Worm (Caenorhabditis elegans) whole organism, young adult: ENCODE measurements around the gene nrf-6.
A peak's percentile ranks its signal among the peaks of the same experiment; 100 is the strongest.

Experiments
- D2030.7 ChIP-seq: fragments of 200-800 bp; sonication (Bioruptor generic); IDR thresholded peaks from 2 replicates; pipeline ENCODE4 v1.3.6; 2022; ENCODE audit warnings: missing genetic modification reagents, missing genetic modification characterization, missing compliant biosample characterization
- F23B12.7 ChIP-seq: sonication (generic microtip); optimal IDR thresholded peaks from 2 replicates; lab custom pipeline; 2017; ENCODE audit warnings: missing genetic modification characterization, mild to moderate bottlenecking, missing compliant biosample characterization, antibody characterized with exemption, moderate library complexity; ENCODE audit not compliant: insufficient read depth
- F33H1.4 ChIP-seq: fragments of 200-800 bp; sonication (Bioruptor generic); IDR thresholded peaks from 2 replicates; pipeline ENCODE4 v1.3.6; 2022; ENCODE audit warnings: missing genetic modification reagents, missing genetic modification characterization, missing compliant biosample characterization
- F37B4.10 ChIP-seq: fragments of 200-800 bp; sonication (Bioruptor generic); IDR thresholded peaks from 2 replicates; pipeline ENCODE4 v1.3.6; 2022; ENCODE audit warnings: missing genetic modification characterization, missing compliant biosample characterization
- F57C9.4 ChIP-seq: sonication (generic microtip); optimal IDR thresholded peaks from 2 replicates; lab custom pipeline; 2017; ENCODE audit warnings: mild to moderate bottlenecking, missing genetic modification characterization, missing compliant biosample characterization
- Y53F4B.3 ChIP-seq: fragments of 200-800 bp; sonication (Bioruptor generic); IDR thresholded peaks from 2 replicates; pipeline ENCODE4 v1.3.6; 2022; ENCODE audit warnings: missing genetic modification reagents, missing genetic modification characterization, missing compliant biosample characterization
- Y53G8AR.9 ChIP-seq: fragments of 200-800 bp; sonication (Bioruptor generic); conservative IDR thresholded peaks from 2 replicates; pipeline ENCODE4 v1.3.6; 2022; ENCODE audit warnings: missing genetic modification reagents, missing genetic modification characterization, missing compliant biosample characterization
- Y67H2A.10 ChIP-seq: fragments of 200-800 bp; sonication (Bioruptor generic); conservative IDR thresholded peaks from 2 replicates; pipeline ENCODE4 v1.3.6; 2022; ENCODE audit warnings: missing genetic modification reagents, missing genetic modification characterization, missing compliant biosample characterization
- aptf-3 ChIP-seq: fragments of 200-800 bp; sonication (Bioruptor generic); IDR thresholded peaks from 2 replicates; pipeline ENCODE4 v1.3.6; 2022; ENCODE audit warnings: missing genetic modification characterization, missing compliant biosample characterization
- athp-1 ChIP-seq: sonication (generic microtip); optimal IDR thresholded peaks from 2 replicates; lab custom pipeline; 2017; ENCODE audit warnings: mild to moderate bottlenecking, missing genetic modification characterization, missing compliant biosample characterization
- attf-3 ChIP-seq: fragments of 200-800 bp; sonication (Bioruptor generic); conservative IDR thresholded peaks from 2 replicates; pipeline ENCODE4 v1.3.6; 2022; ENCODE audit warnings: missing genetic modification reagents, missing genetic modification characterization, missing compliant biosample characterization
- bed-1 ChIP-seq: fragments of 200-800 bp; sonication (Bioruptor generic); IDR thresholded peaks from 2 replicates; pipeline ENCODE4 v1.3.6; 2022; ENCODE audit warnings: missing genetic modification reagents, missing genetic modification characterization, missing compliant biosample characterization
- bed-2 ChIP-seq: fragments of 200-800 bp; sonication (Bioruptor generic); IDR thresholded peaks from 2 replicates; pipeline ENCODE4 v1.3.6; 2022; ENCODE audit warnings: missing genetic modification reagents, missing genetic modification characterization, missing compliant biosample characterization
- cebp-1 ChIP-seq, 2 experiments: fragments of 200-800 bp in 1 of 2; sonication (Bioruptor generic) in 1 of 2; sonication (generic microtip) in 1 of 2; IDR thresholded peaks in 1 of 2; optimal IDR thresholded peaks in 1 of 2; 2 replicates each; pipeline versions ENCODE4 v1.3.6 to Lab custom; 2017 to 2022; ENCODE audit warnings: missing compliant biosample characterization in 2 of 2, missing genetic modification characterization in 2 of 2, mild to moderate bottlenecking in 1 of 2, missing genetic modification reagents in 1 of 2, moderate library complexity in 1 of 2
- ceh-100 ChIP-seq: fragments of 200-800 bp; sonication (Bioruptor generic); IDR thresholded peaks from 2 replicates; pipeline ENCODE4 v1.3.6; 2022; ENCODE audit warnings: missing genetic modification reagents, missing genetic modification characterization, missing compliant biosample characterization
- chd-7 ChIP-seq: sonication (generic microtip); optimal IDR thresholded peaks from 2 replicates; lab custom pipeline; 2016; ENCODE audit warnings: mild to moderate bottlenecking, missing genetic modification characterization, moderate library complexity, missing compliant biosample characterization
- die-1 ChIP-seq: sonication (generic microtip); optimal IDR thresholded peaks from 2 replicates; lab custom pipeline; 2016; ENCODE audit warnings: missing genotype, mild to moderate bottlenecking, missing genetic modification characterization, missing compliant biosample characterization
- dox-1 ChIP-seq: fragments of 200-800 bp; sonication (Bioruptor generic); IDR thresholded peaks from 2 replicates; pipeline ENCODE4 v1.3.6; 2022; ENCODE audit warnings: missing genetic modification reagents, missing genetic modification characterization, missing compliant biosample characterization
- efl-1 ChIP-seq: fragments of 150-350 bp; optimal IDR thresholded peaks from 2 replicates; lab custom pipeline; 2014; ENCODE audit warnings: missing biosample characterization, missing genetic modification reagents, missing genetic modification characterization
- ekl-4 ChIP-seq: fragments of 200-800 bp; sonication (Bioruptor generic); IDR thresholded peaks from 2 replicates; pipeline ENCODE4 v1.3.6; 2022; ENCODE audit warnings: missing genetic modification reagents, missing genetic modification characterization, missing compliant biosample characterization
- hlh-12 ChIP-seq: sonication (generic microtip); optimal IDR thresholded peaks from 2 replicates; lab custom pipeline; 2016; ENCODE audit warnings: missing genetic modification characterization, missing compliant biosample characterization
- hmg-20 ChIP-seq: fragments of 200-800 bp; sonication (Bioruptor generic); IDR thresholded peaks from 2 replicates; pipeline ENCODE4 v1.3.6; 2022; ENCODE audit warnings: missing genetic modification reagents, missing genetic modification characterization, missing compliant biosample characterization
- hrde-1 ChIP-seq: sonication (generic microtip); optimal IDR thresholded peaks from 2 replicates; lab custom pipeline; 2016; ENCODE audit warnings: missing genetic modification characterization, mild to moderate bottlenecking, missing compliant biosample characterization, moderate library complexity, missing genotype, missing genetic modification reagents, borderline replicate concordance
- hsf-1 ChIP-seq: fragments of 200-800 bp; sonication (Bioruptor generic); IDR thresholded peaks from 2 replicates; pipeline ENCODE4 v1.3.6; 2022; ENCODE audit warnings: missing genetic modification reagents, missing genetic modification characterization, missing compliant biosample characterization
- let-526 ChIP-seq: fragments of 200-800 bp; sonication (Bioruptor generic); IDR thresholded peaks from 2 replicates; pipeline ENCODE4 v1.3.6; 2022; ENCODE audit warnings: missing genetic modification reagents, missing genetic modification characterization, missing compliant biosample characterization
- lin-54 ChIP-seq: fragments of 200-800 bp; sonication (Bioruptor generic); optimal IDR thresholded peaks from 2 replicates; lab custom pipeline; 2018; ENCODE audit warnings: mild to moderate bottlenecking, missing genetic modification characterization, missing compliant biosample characterization
- madf-6 ChIP-seq: fragments of 200-800 bp; sonication (Bioruptor generic); IDR thresholded peaks from 2 replicates; pipeline ENCODE4 v1.3.6; 2022; ENCODE audit warnings: missing genetic modification reagents, missing genetic modification characterization, missing compliant biosample characterization
- madf-8 ChIP-seq: fragments of 200-800 bp; sonication (Bioruptor generic); conservative IDR thresholded peaks from 2 replicates; pipeline ENCODE4 v1.3.6; 2022; ENCODE audit warnings: missing genetic modification reagents, missing genetic modification characterization, missing compliant biosample characterization
- mes-4 ChIP-seq: sonication (generic microtip); optimal IDR thresholded peaks from 2 replicates; lab custom pipeline; 2016; ENCODE audit warnings: missing genotype, missing genetic modification characterization, missing compliant biosample characterization
- nfya-2 ChIP-seq: fragments of 200-800 bp; sonication (Bioruptor generic); IDR thresholded peaks from 2 replicates; pipeline ENCODE4 v1.3.6; 2022; ENCODE audit warnings: missing genetic modification reagents, missing genetic modification characterization, missing compliant biosample characterization
- nfyb-1 ChIP-seq: fragments of 200-800 bp; sonication (Bioruptor generic); IDR thresholded peaks from 2 replicates; pipeline ENCODE4 v1.3.6; 2022; ENCODE audit warnings: missing genetic modification reagents, missing genetic modification characterization, missing compliant biosample characterization
- nhr-90 ChIP-seq: sonication (generic microtip); optimal IDR thresholded peaks from 2 replicates; lab custom pipeline; 2016; ENCODE audit warnings: missing genotype, mild to moderate bottlenecking, missing genetic modification characterization, missing compliant biosample characterization
- pbrm-1 ChIP-seq: fragments of 200-800 bp; sonication (Bioruptor generic); IDR thresholded peaks from 2 replicates; pipeline ENCODE4 v1.3.6; 2022; ENCODE audit warnings: missing genetic modification reagents, missing genetic modification characterization, missing compliant biosample characterization
- repo-1 ChIP-seq: sonication (generic microtip); optimal IDR thresholded peaks from 2 replicates; lab custom pipeline; 2017; ENCODE audit warnings: mild to moderate bottlenecking, missing genetic modification characterization, missing compliant biosample characterization
- somi-1 ChIP-seq: fragments of 200-800 bp; sonication (Bioruptor generic); optimal IDR thresholded peaks from 2 replicates; lab custom pipeline; 2018; ENCODE audit warnings: mild to moderate bottlenecking, missing genetic modification characterization, missing compliant biosample characterization
- tbx-9 ChIP-seq: sonication (generic microtip); optimal IDR thresholded peaks from 2 replicates; lab custom pipeline; 2016; ENCODE audit warnings: borderline replicate concordance, missing genetic modification characterization, inconsistent platforms, missing compliant biosample characterization
- unc-62 ChIP-seq: fragments of 150-350 bp; optimal IDR thresholded peaks from 2 replicates; lab custom pipeline; 2014; ENCODE audit warnings: missing biosample characterization, missing genetic modification reagents, missing genetic modification characterization
- xnd-1 ChIP-seq: sonication (generic microtip); optimal IDR thresholded peaks from 2 replicates; lab custom pipeline; 2016; ENCODE audit warnings: missing genotype, missing genetic modification reagents, missing genetic modification characterization, missing compliant biosample characterization
- ztf-22 ChIP-seq: fragments of 200-800 bp; sonication (Bioruptor generic); optimal IDR thresholded peaks from 2 replicates; lab custom pipeline; 2018; ENCODE audit warnings: mild to moderate bottlenecking, missing genetic modification characterization, moderate library complexity, missing compliant biosample characterization
- ztf-26 ChIP-seq: sonication (generic microtip); optimal IDR thresholded peaks from 2 replicates; lab custom pipeline; 2017; ENCODE audit warnings: missing genetic modification characterization, missing compliant biosample characterization
- ztf-28 ChIP-seq: fragments of 200-800 bp; sonication (Bioruptor generic); IDR thresholded peaks from 2 replicates; pipeline ENCODE4 v1.3.6; 2022; ENCODE audit warnings: missing genetic modification reagents, missing genetic modification characterization, missing compliant biosample characterization

Gene nrf-6

ce11 chrII:8016761-8017160 is 15.7 kb downstream of the nrf-6 start (continued):
- TF ChIP-seq hsf-1 (GFP tag; lab: Robert Waterston, UW) = peak; percentile 38; the same call in 1 of the 2 replicates
- no peak for TF ChIP-seq attf-3 (GFP tag; lab: Robert Waterston, UW)
- no peak for TF ChIP-seq ztf-28 (GFP tag; lab: Robert Waterston, UW)
- no peak for TF ChIP-seq D2030.7 (GFP tag; lab: Robert Waterston, UW)
- peak; percentile 53 for TF ChIP-seq lin-54 (GFP tag; lab: Kevin White, UChicago)
- no peak for TF ChIP-seq bed-2
- TF ChIP-seq Y53G8AR.9 (GFP tag; lab: Robert Waterston, UW) = 0 out of 2 replicates have a peak, but pooled peaks have one; percentile 54
- TF ChIP-seq nhr-90 (tag; lab: Kevin White, UChicago) = peak; percentile 22
- TF ChIP-seq ztf-26 (tag; lab: Kevin White, UChicago) = peak; percentile 71
- TF ChIP-seq hrde-1 (tag; lab: Kevin White, UChicago) = no peak
- TF ChIP-seq somi-1 (GFP tag; lab: Kevin White, UChicago) = peak; percentile 90
- TF ChIP-seq ceh-100 (GFP tag; lab: Robert Waterston, UW) = no peak
- TF ChIP-seq nfyb-1 (GFP tag; lab: Robert Waterston, UW) = peak; percentile 55; the same call in 1 of the 2 replicates
- peak; percentile 49 for TF ChIP-seq die-1 (tag; lab: Kevin White, UChicago)
- TF ChIP-seq madf-8 (GFP tag; lab: Robert Waterston, UW) = no peak
- peak; percentile 17 for TF ChIP-seq ztf-22 (GFP tag; lab: Kevin White, UChicago)
- TF ChIP-seq dox-1 (GFP tag; lab: Robert Waterston, UW) = 0 out of 2 replicates have a peak, but pooled peaks have one; percentile 4
- no peak for TF ChIP-seq tbx-9
- no peak for TF ChIP-seq xnd-1
- no peak for TF ChIP-seq nfya-2 (GFP tag; lab: Robert Waterston, UW)
- no peak for TF ChIP-seq madf-6 (GFP tag; lab: Robert Waterston, UW)
- no peak for TF ChIP-seq mes-4 (tag; lab: Kevin White, UChicago)
- TF ChIP-seq F57C9.4 (tag; lab: Kevin White, UChicago) = no peak
- no peak for TF ChIP-seq repo-1 (tag; lab: Kevin White, UChicago)
- no peak for TF ChIP-seq bed-1 (GFP tag; lab: Robert Waterston, UW)
- peak; percentile 51; the same call in 1 of the 2 replicates for TF ChIP-seq Y67H2A.10 (GFP tag; lab: Robert Waterston, UW)
- no peak for TF ChIP-seq F37B4.10
- no peak for TF ChIP-seq hlh-12 (tag; lab: Kevin White, UChicago)
- no peak for TF ChIP-seq efl-1 (GFP tag; lab: Kevin White, UChicago)
- no peak for TF ChIP-seq athp-1
- TF ChIP-seq pbrm-1 (GFP tag; lab: Robert Waterston, UW) = 0 out of 2 replicates have a peak, but pooled peaks have one; percentile 30
- TF ChIP-seq unc-62 (GFP tag; lab: Kevin White, UChicago) = peak; percentile 45
- no peak for TF ChIP-seq F23B12.7
- no peak for TF ChIP-seq hmg-20 (GFP tag; lab: Robert Waterston, UW)
- TF ChIP-seq F33H1.4 (GFP tag; lab: Robert Waterston, UW) = no peak
- peak; percentile 60; the same call in 1 of the 2 replicates for TF ChIP-seq ekl-4 (GFP tag; lab: Robert Waterston, UW)
- TF ChIP-seq chd-7 (tag; lab: Kevin White, UChicago) = peak; percentile 58
- 0 out of 2 replicates have a peak, but pooled peaks have one; percentile 21 for TF ChIP-seq let-526 (GFP tag; lab: Robert Waterston, UW)
- no peak for TF ChIP-seq aptf-3 (GFP tag; lab: Robert Waterston, UW)
- no peak for TF ChIP-seq Y53F4B.3 (GFP tag; lab: Robert Waterston, UW)
- 0 out of 2 replicates have a peak, but pooled peaks have one; percentile 8 for TF ChIP-seq cebp-1 (GFP tag; IDR thresholded peaks at IDR 0.05; lab: Robert Waterston, UW)
- peak; percentile 72 for TF ChIP-seq cebp-1 (tag; optimal IDR thresholded peaks at IDR 0.05; lab: Kevin White, UChicago)
